Worm (Caenorhabditis elegans) whole organism, late embryonic: ENCODE data around the gene figl-1.

Source experiments
- C38D4.7 ChIP-seq: fragments of 200-800 bp; sonication (Bioruptor generic); optimal IDR thresholded peaks from 2 replicates; lab custom pipeline; 2018; ENCODE audit warnings: mild to moderate bottlenecking, missing genetic modification characterization, moderate library complexity, missing compliant biosample characterization
- F13H6.1 ChIP-seq: sonication (generic microtip); optimal IDR thresholded peaks from 2 replicates; lab custom pipeline; 2016; ENCODE audit warnings: missing genetic modification characterization, missing compliant biosample characterization
- K02D7.2 ChIP-seq: sonication (generic microtip); optimal IDR thresholded peaks from 2 replicates; lab custom pipeline; 2017; ENCODE audit warnings: mild to moderate bottlenecking, missing genetic modification characterization, missing compliant biosample characterization
- ceh-14 ChIP-seq: sonication (generic microtip); optimal IDR thresholded peaks from 2 replicates; lab custom pipeline; 2016; ENCODE audit warnings: missing genotype, missing genetic modification characterization, missing compliant biosample characterization
- ceh-18 ChIP-seq: sonication (generic microtip); optimal IDR thresholded peaks from 2 replicates; lab custom pipeline; 2016; ENCODE audit warnings: missing genetic modification characterization, missing compliant biosample characterization
- ceh-2 ChIP-seq: sonication (generic microtip); optimal IDR thresholded peaks from 2 replicates; lab custom pipeline; 2016; ENCODE audit warnings: missing genotype, missing genetic modification characterization, missing compliant biosample characterization
- ceh-22 ChIP-seq: sonication (generic microtip); optimal IDR thresholded peaks from 2 replicates; lab custom pipeline; 2017; ENCODE audit warnings: missing biosample characterization, missing genetic modification characterization
- ceh-30 ChIP-seq: fragments of 150-350 bp; optimal IDR thresholded peaks from 2 replicates; lab custom pipeline; 2014; ENCODE audit warnings: missing biosample characterization, missing genetic modification characterization
- ceh-31 ChIP-seq: sonication (generic microtip); optimal IDR thresholded peaks from 2 replicates; lab custom pipeline; 2016; ENCODE audit warnings: missing genetic modification characterization, missing compliant biosample characterization
- ceh-45 ChIP-seq: fragments of 200-800 bp; sonication (Bioruptor generic); IDR thresholded peaks from 2 replicates; pipeline ENCODE4 v1.3.6; 2022; ENCODE audit warnings: missing genetic modification reagents, missing genetic modification characterization, missing compliant biosample characterization
- ceh-48 ChIP-seq: sonication (generic microtip); optimal IDR thresholded peaks from 2 replicates; lab custom pipeline; 2016; ENCODE audit warnings: missing genetic modification characterization, inconsistent platforms, missing compliant biosample characterization
- ceh-6 ChIP-seq: fragments of 200-800 bp; sonication (Bioruptor generic); optimal IDR thresholded peaks from 2 replicates; lab custom pipeline; 2018; ENCODE audit warnings: mild to moderate bottlenecking, missing genetic modification characterization, missing compliant biosample characterization
- che-1 ChIP-seq: sonication (generic microtip); optimal IDR thresholded peaks from 2 replicates; lab custom pipeline; 2016; ENCODE audit warnings: mild to moderate bottlenecking, missing genetic modification characterization, missing compliant biosample characterization
- elt-2 ChIP-seq: sonication (generic microtip); optimal IDR thresholded peaks from 2 replicates; lab custom pipeline; 2016; ENCODE audit warnings: missing genetic modification reagents, missing genetic modification characterization, missing compliant biosample characterization
- elt-4 ChIP-seq: sonication (generic microtip); optimal IDR thresholded peaks from 2 replicates; lab custom pipeline; 2016; ENCODE audit warnings: missing genetic modification characterization, missing compliant biosample characterization
- eyg-1 ChIP-seq: sonication (generic microtip); optimal IDR thresholded peaks from 2 replicates; lab custom pipeline; 2016; ENCODE audit warnings: missing genotype, missing genetic modification characterization, missing compliant biosample characterization
- fax-1 ChIP-seq: sonication (generic microtip); optimal IDR thresholded peaks from 2 replicates; lab custom pipeline; 2016; ENCODE audit warnings: missing genotype, missing genetic modification characterization, missing compliant biosample characterization
- fkh-10 ChIP-seq: fragments of 150-350 bp; optimal IDR thresholded peaks from 2 replicates; lab custom pipeline; 2014; ENCODE audit warnings: missing biosample characterization, missing genetic modification reagents, missing genetic modification characterization
- fkh-6 ChIP-seq: sonication (generic microtip); optimal IDR thresholded peaks from 2 replicates; lab custom pipeline; 2016; ENCODE audit warnings: missing genetic modification characterization, missing compliant biosample characterization
- gmeb-2 ChIP-seq: sonication (generic microtip); optimal IDR thresholded peaks from 2 replicates; lab custom pipeline; 2016; ENCODE audit warnings: missing genetic modification characterization, inconsistent platforms, missing compliant biosample characterization
- hlh-30 ChIP-seq: sonication (generic microtip); optimal IDR thresholded peaks from 2 replicates; lab custom pipeline; 2017; ENCODE audit warnings: antibody characterized with exemption, missing genetic modification characterization, missing compliant biosample characterization; ENCODE audit not compliant: insufficient read depth
- hlh-6 ChIP-seq: sonication (generic microtip); optimal IDR thresholded peaks from 2 replicates; lab custom pipeline; 2016; ENCODE audit warnings: missing genotype, missing genetic modification characterization, missing compliant biosample characterization
- hlh-8 ChIP-seq: sonication (generic microtip); optimal IDR thresholded peaks from 2 replicates; lab custom pipeline; 2016; ENCODE audit warnings: missing genotype, missing genetic modification characterization, missing compliant biosample characterization
- mec-3 ChIP-seq: sonication (generic microtip); optimal IDR thresholded peaks from 2 replicates; lab custom pipeline; 2016; ENCODE audit warnings: borderline replicate concordance, missing genetic modification characterization, missing compliant biosample characterization
- nfya-1 ChIP-seq: sonication (generic microtip); optimal IDR thresholded peaks from 2 replicates; lab custom pipeline; 2017; ENCODE audit warnings: missing genetic modification characterization, mild to moderate bottlenecking, missing compliant biosample characterization, antibody characterized with exemption, moderate library complexity
- npax-4 ChIP-seq: sonication (generic microtip); optimal IDR thresholded peaks from 2 replicates; lab custom pipeline; 2016; ENCODE audit warnings: missing genetic modification characterization, missing compliant biosample characterization
- pat-9 ChIP-seq: fragments of 200-800 bp; sonication (Bioruptor generic); optimal IDR thresholded peaks from 2 replicates; lab custom pipeline; 2018; ENCODE audit warnings: mild to moderate bottlenecking, missing genetic modification characterization, moderate library complexity, missing compliant biosample characterization
- ref-2 ChIP-seq: sonication (generic microtip); optimal IDR thresholded peaks from 2 replicates; lab custom pipeline; 2016; ENCODE audit warnings: missing genetic modification characterization, missing compliant biosample characterization
- rnt-1 ChIP-seq: sonication (generic microtip); optimal IDR thresholded peaks from 2 replicates; lab custom pipeline; 2016; ENCODE audit warnings: missing genetic modification characterization, missing compliant biosample characterization
- sdc-2 ChIP-seq: sonication (generic microtip); optimal IDR thresholded peaks from 2 replicates; lab custom pipeline; 2016; ENCODE audit warnings: missing genotype, missing genetic modification characterization, missing compliant biosample characterization
- sox-4 ChIP-seq: sonication (generic microtip); optimal IDR thresholded peaks from 2 replicates; lab custom pipeline; 2017; ENCODE audit warnings: mild to moderate bottlenecking, missing genetic modification characterization, inconsistent platforms, missing compliant biosample characterization
- tbx-2 ChIP-seq: sonication (generic microtip); optimal IDR thresholded peaks from 2 replicates; lab custom pipeline; 2016; ENCODE audit warnings: missing genetic modification characterization, missing compliant biosample characterization
- tbx-7 ChIP-seq: sonication (generic microtip); optimal IDR thresholded peaks from 2 replicates; lab custom pipeline; 2016; ENCODE audit warnings: missing genotype, missing genetic modification characterization, missing compliant biosample characterization
- ttx-3 ChIP-seq: sonication (generic microtip); optimal IDR thresholded peaks from 2 replicates; lab custom pipeline; 2016; ENCODE audit warnings: missing genetic modification reagents, missing genetic modification characterization, missing compliant biosample characterization
- unc-3 ChIP-seq, 2 experiments: fragments of 200-800 bp in 1 of 2; sonication (Bioruptor generic) in 1 of 2; sonication (generic microtip) in 1 of 2; conservative IDR thresholded peaks in 1 of 2; optimal IDR thresholded peaks in 1 of 2; 2 replicates each; pipeline versions ENCODE4 v1.3.6 to Lab custom; 2016 to 2022; ENCODE audit warnings: missing compliant biosample characterization in 2 of 2, missing genetic modification characterization in 2 of 2, missing genetic modification reagents in 1 of 2
- unc-42 ChIP-seq: sonication (generic microtip); optimal IDR thresholded peaks from 2 replicates; lab custom pipeline; 2016; ENCODE audit warnings: missing genotype, missing genetic modification characterization, missing compliant biosample characterization
- zip-5 ChIP-seq: sonication (generic microtip); optimal IDR thresholded peaks from 2 replicates; lab custom pipeline; 2016; ENCODE audit warnings: missing genetic modification characterization, missing compliant biosample characterization

The figl-1 gene

DNA sequence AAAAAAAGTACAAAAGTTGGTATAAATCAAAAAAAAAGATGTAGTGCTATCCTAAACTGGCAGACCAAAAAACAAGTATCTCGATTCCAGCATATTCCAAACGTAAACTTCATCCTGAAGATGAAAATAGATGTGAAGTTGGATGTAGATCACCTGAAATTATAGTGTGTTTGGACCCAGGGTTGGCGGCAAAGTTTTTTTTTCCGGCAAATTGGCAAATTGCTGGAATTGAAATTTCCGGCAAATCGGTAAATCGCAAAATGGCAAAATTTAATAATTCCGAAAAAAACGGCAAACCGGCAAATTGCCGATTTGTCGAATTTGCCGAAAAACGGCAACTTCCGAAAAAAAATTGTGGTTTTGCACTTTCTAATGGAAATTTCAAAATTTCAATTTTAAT is 38.7 kb upstream of the figl-1 start, which contains the start of gene F13A2.2:
TSS of gene F13A2.2 (minus strand) at position 101 of the 400 bp plus-strand sequence.
- no peak for TF ChIP-seq F13H6.1

DNA sequence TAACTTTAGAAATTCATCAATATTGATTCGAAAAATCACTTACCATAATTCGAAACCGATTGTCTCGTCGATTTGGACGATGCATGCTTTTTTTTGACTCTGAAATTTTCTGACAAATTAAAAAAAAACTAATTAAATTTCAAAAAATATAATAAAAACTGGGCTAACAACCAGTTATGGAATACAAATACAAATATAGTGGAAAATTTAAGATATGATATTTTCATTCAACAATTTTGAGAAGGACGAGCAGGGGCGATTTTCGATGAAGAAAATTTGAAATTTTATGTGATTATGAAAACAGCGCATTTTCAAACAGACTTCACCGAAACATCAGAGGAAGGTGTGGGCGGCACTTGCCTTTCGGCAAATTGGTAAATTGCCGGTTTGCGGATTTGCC is 36.5 kb upstream of the figl-1 start, which contains the start of gene F13A2.1:
TSS of gene F13A2.1 (minus strand) at position 101 of the 400 bp plus-strand sequence.
- TF ChIP-seq fkh-6 (tag; lab: Kevin White, UChicago) (no peak), elt-2 (tag; lab: Kevin White, UChicago) (no peak), rnt-1 (tag; lab: Kevin White, UChicago) (no peak), hlh-8 (tag; lab: Kevin White, UChicago) (no peak), C38D4.7 (GFP tag; lab: Kevin White, UChicago) (no peak)

DNA sequence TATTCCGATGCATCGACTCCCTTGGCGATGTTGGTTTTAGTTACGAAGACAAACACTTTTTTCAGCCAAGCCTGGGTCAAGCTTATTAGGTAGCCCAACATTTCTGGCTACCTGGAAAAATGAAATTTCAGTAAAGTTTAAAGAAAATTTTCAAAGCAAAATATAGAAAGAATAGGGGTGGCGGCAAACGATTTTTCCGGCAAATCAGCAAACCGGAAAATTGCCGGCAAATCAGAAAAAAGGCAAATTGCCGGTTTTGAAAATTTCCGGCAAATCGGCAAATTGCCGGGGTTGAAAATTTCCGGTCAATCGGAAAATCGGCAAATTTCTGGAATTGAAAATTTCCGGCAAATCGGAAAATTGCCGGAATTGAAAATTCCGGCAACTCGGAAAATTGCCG is 31.8 kb upstream of the figl-1 start, which contains the start of gene F32D1.8:
TSS of gene F32D1.8 (minus strand) at position 101 of the 400 bp plus-strand sequence.
- no peak for TF ChIP-seq ceh-2
- TF ChIP-seq unc-42 (tag; lab: Kevin White, UChicago): no peak
- no peak for TF ChIP-seq ceh-22 (tag; lab: Kevin White, UChicago)
- no peak for TF ChIP-seq ceh-18
- TF ChIP-seq K02D7.2 (tag; lab: Kevin White, UChicago): no peak
- TF ChIP-seq fkh-6 (tag; lab: Kevin White, UChicago): no peak
- no peak for TF ChIP-seq ref-2 (tag; lab: Kevin White, UChicago)
- no peak for TF ChIP-seq ceh-48 (tag; lab: Kevin White, UChicago)
- no peak for TF ChIP-seq gmeb-2 (tag; lab: Kevin White, UChicago)
- TF ChIP-seq fax-1 (tag; lab: Kevin White, UChicago): no peak
- no peak for TF ChIP-seq zip-5 (tag; lab: Kevin White, UChicago)
- no peak for TF ChIP-seq ceh-6 (GFP tag; lab: Kevin White, UChicago)
- TF ChIP-seq tbx-7 (tag; lab: Kevin White, UChicago): no peak
- no peak for TF ChIP-seq sdc-2 (tag; lab: Kevin White, UChicago)
- TF ChIP-seq che-1 (tag; lab: Kevin White, UChicago): no peak
- TF ChIP-seq ceh-14 (tag; lab: Kevin White, UChicago): no peak
- no peak for TF ChIP-seq npax-4 (tag; lab: Kevin White, UChicago)

DNA sequence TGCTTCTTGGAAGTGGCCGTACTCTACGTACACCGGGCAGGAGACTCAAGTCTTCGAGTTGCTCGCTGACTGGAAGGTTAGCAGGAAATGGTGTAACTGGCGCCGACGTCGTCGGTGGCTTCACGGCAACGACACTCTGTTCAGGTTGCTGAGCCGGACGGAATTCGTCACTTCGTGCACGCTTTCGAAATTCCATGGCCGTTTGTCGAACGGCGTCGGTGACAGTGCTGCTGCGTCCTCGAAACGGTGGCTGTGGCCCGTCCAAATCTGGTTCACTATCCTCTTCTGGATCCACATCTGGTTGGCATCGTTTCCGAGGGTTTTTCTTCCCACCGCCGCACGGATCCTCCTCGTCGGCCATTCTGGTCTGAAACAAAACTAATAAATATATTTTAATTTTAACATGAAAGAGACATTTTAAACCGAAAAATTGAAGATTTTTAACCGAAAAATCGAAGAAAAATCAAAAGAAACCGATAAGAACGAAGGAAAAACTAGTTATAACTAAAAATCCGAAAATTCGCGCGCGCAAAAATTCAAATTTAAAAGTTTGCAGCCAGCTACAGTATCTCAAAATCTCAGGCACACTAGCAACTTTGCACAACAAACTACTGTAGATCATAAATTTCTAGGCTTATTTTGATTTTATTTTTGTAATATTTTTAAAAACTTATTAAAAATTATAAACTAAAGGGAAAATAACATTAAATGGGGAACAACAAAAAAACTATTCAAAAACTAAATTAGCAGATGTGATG is 30.2 kb upstream of the figl-1 start, which contains the start of gene F32D1.7:
TSS of gene F32D1.7 (minus strand) at position 367 of the 758 bp plus-strand sequence.
- TF ChIP-seq C38D4.7 (GFP tag; lab: Kevin White, UChicago) (no peak), eyg-1 (tag; lab: Kevin White, UChicago) (no peak), hlh-6 (tag; lab: Kevin White, UChicago) (no peak), fkh-10 (no peak), fkh-6 (tag; lab: Kevin White, UChicago) (no peak), sox-4 (tag; lab: Kevin White, UChicago) (no peak), ceh-14 (tag; lab: Kevin White, UChicago) (no peak), ceh-31 (tag; lab: Kevin White, UChicago) (no peak), ceh-30 (no peak), elt-4 (tag; lab: Kevin White, UChicago) (no peak), pat-9 (no peak), hlh-8 (tag; lab: Kevin White, UChicago) (no peak), nfya-1 (tag; lab: Kevin White, UChicago) (no peak), hlh-30 (no peak), tbx-2 (tag; lab: Kevin White, UChicago) (no peak), ttx-3 (no peak), npax-4 (tag; lab: Kevin White, UChicago) (no peak), unc-3 (GFP tag; conservative IDR thresholded peaks at IDR 0.05; lab: Robert Waterston, UW) (no peak), unc-3 (tag; optimal IDR thresholded peaks at IDR 0.05; lab: Kevin White, UChicago) (no peak), ceh-45 (GFP tag; lab: Robert Waterston, UW) (no peak), mec-3 (tag; lab: Kevin White, UChicago) (no peak)
